Worm (Caenorhabditis elegans) whole organism, young adult: ENCODE measurements around the gene E02H9.6.

Experiments
- C06A6.2 ChIP-seq: fragments of 200-800 bp; sonication (Bioruptor generic); conservative IDR thresholded peaks from 2 replicates; pipeline ENCODE4 v1.3.6; 2022; ENCODE audit warnings: missing genetic modification characterization, missing compliant biosample characterization
- F10E7.11 ChIP-seq: sonication (generic microtip); optimal IDR thresholded peaks from 2 replicates; lab custom pipeline; 2017; ENCODE audit warnings: mild to moderate bottlenecking, missing genetic modification characterization, moderate library complexity, missing compliant biosample characterization
- F23B12.7 ChIP-seq: sonication (generic microtip); optimal IDR thresholded peaks from 2 replicates; lab custom pipeline; 2017; ENCODE audit warnings: missing genetic modification characterization, mild to moderate bottlenecking, missing compliant biosample characterization, antibody characterized with exemption, moderate library complexity; ENCODE audit not compliant: insufficient read depth
- F37B4.10 ChIP-seq: fragments of 200-800 bp; sonication (Bioruptor generic); IDR thresholded peaks from 2 replicates; pipeline ENCODE4 v1.3.6; 2022; ENCODE audit warnings: missing genetic modification characterization, missing compliant biosample characterization
- K11D2.4 ChIP-seq: fragments of 200-800 bp; sonication (Bioruptor generic); IDR thresholded peaks from 2 replicates; pipeline ENCODE4 v1.3.6; 2022; ENCODE audit warnings: missing genetic modification reagents, missing genetic modification characterization, missing compliant biosample characterization
- T26A5.8 ChIP-seq: sonication (generic microtip); optimal IDR thresholded peaks from 2 replicates; lab custom pipeline; 2016; ENCODE audit warnings: missing genetic modification characterization, missing compliant biosample characterization
- Y53G8AR.9 ChIP-seq: fragments of 200-800 bp; sonication (Bioruptor generic); conservative IDR thresholded peaks from 2 replicates; pipeline ENCODE4 v1.3.6; 2022; ENCODE audit warnings: missing genetic modification reagents, missing genetic modification characterization, missing compliant biosample characterization
- Y95B8A.8 ChIP-seq: fragments of 200-800 bp; sonication (Bioruptor generic); IDR thresholded peaks from 2 replicates; pipeline ENCODE4 v1.3.6; 2022; ENCODE audit warnings: missing genetic modification reagents, missing genetic modification characterization, missing compliant biosample characterization
- ama-1 ChIP-seq, 3 experiments: fragments of 150-350 bp in 1 of 3; sonication (generic microtip) in 2 of 3; optimal IDR thresholded peaks; 2 replicates each; lab custom pipeline; 2014 to 2018; ENCODE audit warnings: missing biosample characterization in 2 of 3, missing genetic modification characterization in 2 of 3, missing genetic modification reagents in 2 of 3
- athp-1 ChIP-seq: sonication (generic microtip); optimal IDR thresholded peaks from 2 replicates; lab custom pipeline; 2017; ENCODE audit warnings: mild to moderate bottlenecking, missing genetic modification characterization, missing compliant biosample characterization
- bed-1 ChIP-seq: fragments of 200-800 bp; sonication (Bioruptor generic); IDR thresholded peaks from 2 replicates; pipeline ENCODE4 v1.3.6; 2022; ENCODE audit warnings: missing genetic modification reagents, missing genetic modification characterization, missing compliant biosample characterization
- bed-2 ChIP-seq: fragments of 200-800 bp; sonication (Bioruptor generic); IDR thresholded peaks from 2 replicates; pipeline ENCODE4 v1.3.6; 2022; ENCODE audit warnings: missing genetic modification reagents, missing genetic modification characterization, missing compliant biosample characterization
- ceh-58 ChIP-seq: fragments of 200-800 bp; sonication (Bioruptor generic); IDR thresholded peaks from 2 replicates; pipeline ENCODE4 v1.3.6; 2022; ENCODE audit warnings: missing genetic modification characterization, missing compliant biosample characterization
- ceh-79 ChIP-seq: sonication (generic microtip); optimal IDR thresholded peaks from 2 replicates; lab custom pipeline; 2017; ENCODE audit warnings: mild to moderate bottlenecking, missing genetic modification characterization, missing compliant biosample characterization
- ceh-91 ChIP-seq: fragments of 200-800 bp; sonication (Bioruptor generic); IDR thresholded peaks from 2 replicates; pipeline ENCODE4 v1.3.6; 2022; ENCODE audit warnings: missing genetic modification reagents, missing genetic modification characterization, missing compliant biosample characterization
- chd-7 ChIP-seq: sonication (generic microtip); optimal IDR thresholded peaks from 2 replicates; lab custom pipeline; 2016; ENCODE audit warnings: mild to moderate bottlenecking, missing genetic modification characterization, moderate library complexity, missing compliant biosample characterization
- dox-1 ChIP-seq: fragments of 200-800 bp; sonication (Bioruptor generic); IDR thresholded peaks from 2 replicates; pipeline ENCODE4 v1.3.6; 2022; ENCODE audit warnings: missing genetic modification reagents, missing genetic modification characterization, missing compliant biosample characterization
- egrh-3 ChIP-seq: fragments of 200-800 bp; sonication (Bioruptor generic); IDR thresholded peaks from 2 replicates; pipeline ENCODE4 v1.3.6; 2022; ENCODE audit warnings: missing genetic modification reagents, missing genetic modification characterization, missing compliant biosample characterization
- ekl-4 ChIP-seq: fragments of 200-800 bp; sonication (Bioruptor generic); IDR thresholded peaks from 2 replicates; pipeline ENCODE4 v1.3.6; 2022; ENCODE audit warnings: missing genetic modification reagents, missing genetic modification characterization, missing compliant biosample characterization
- ets-4 ChIP-seq: fragments of 200-800 bp; sonication (Bioruptor generic); optimal IDR thresholded peaks from 2 replicates; lab custom pipeline; 2018; ENCODE audit warnings: mild to moderate bottlenecking, missing genetic modification characterization, missing compliant biosample characterization
- hlh-12 ChIP-seq: sonication (generic microtip); optimal IDR thresholded peaks from 2 replicates; lab custom pipeline; 2016; ENCODE audit warnings: missing genetic modification characterization, missing compliant biosample characterization
- hmg-1.2 ChIP-seq: fragments of 200-800 bp; sonication (Bioruptor generic); IDR thresholded peaks from 2 replicates; pipeline ENCODE4 v1.3.6; 2022; ENCODE audit warnings: missing genetic modification reagents, missing genetic modification characterization, missing compliant biosample characterization
- lin-54 ChIP-seq: fragments of 200-800 bp; sonication (Bioruptor generic); optimal IDR thresholded peaks from 2 replicates; lab custom pipeline; 2018; ENCODE audit warnings: mild to moderate bottlenecking, missing genetic modification characterization, missing compliant biosample characterization
- lir-1 ChIP-seq: fragments of 200-800 bp; sonication (Bioruptor generic); conservative IDR thresholded peaks from 2 replicates; pipeline ENCODE4 v1.3.6; 2022; ENCODE audit warnings: missing genetic modification reagents, missing genetic modification characterization, missing compliant biosample characterization
- mcd-1 ChIP-seq: fragments of 200-800 bp; sonication (Bioruptor generic); IDR thresholded peaks from 2 replicates; pipeline ENCODE4 v1.3.6; 2022; ENCODE audit warnings: missing genetic modification reagents, missing genetic modification characterization, missing compliant biosample characterization
- mes-4 ChIP-seq: sonication (generic microtip); optimal IDR thresholded peaks from 2 replicates; lab custom pipeline; 2016; ENCODE audit warnings: missing genotype, missing genetic modification characterization, missing compliant biosample characterization
- mxl-1 ChIP-seq: sonication (generic microtip); optimal IDR thresholded peaks from 2 replicates; lab custom pipeline; 2016; ENCODE audit warnings: missing genetic modification characterization, missing compliant biosample characterization
- nfya-1 ChIP-seq: sonication (generic microtip); optimal IDR thresholded peaks from 2 replicates; lab custom pipeline; 2017; ENCODE audit warnings: antibody characterized with exemption, missing compliant biosample characterization, missing genetic modification characterization, borderline replicate concordance; ENCODE audit not compliant: insufficient read depth
- nfyb-1 ChIP-seq: fragments of 200-800 bp; sonication (Bioruptor generic); IDR thresholded peaks from 2 replicates; pipeline ENCODE4 v1.3.6; 2022; ENCODE audit warnings: missing genetic modification reagents, missing genetic modification characterization, missing compliant biosample characterization
- nhr-27 ChIP-seq: fragments of 200-800 bp; sonication (Bioruptor generic); optimal IDR thresholded peaks from 2 replicates; lab custom pipeline; 2018; ENCODE audit warnings: mild to moderate bottlenecking, missing genetic modification characterization, moderate library complexity, missing compliant biosample characterization
- rec-8 ChIP-seq, 2 experiments: sonication (generic microtip); optimal IDR thresholded peaks; 2 replicates each; lab custom pipeline; 2016; ENCODE audit warnings: mild to moderate bottlenecking in 2 of 2, missing genetic modification characterization in 2 of 2, missing genetic modification reagents in 2 of 2, missing genotype in 2 of 2, missing biosample characterization in 1 of 2, missing compliant biosample characterization in 1 of 2, moderate library complexity in 1 of 2
- repo-1 ChIP-seq: sonication (generic microtip); optimal IDR thresholded peaks from 2 replicates; lab custom pipeline; 2017; ENCODE audit warnings: mild to moderate bottlenecking, missing genetic modification characterization, missing compliant biosample characterization
- zfh-2 ChIP-seq: fragments of 200-800 bp; sonication (Bioruptor generic); conservative IDR thresholded peaks from 2 replicates; pipeline ENCODE4 v1.3.6; 2022; ENCODE audit warnings: missing genetic modification reagents, missing genetic modification characterization, missing compliant biosample characterization
- zim-3 ChIP-seq: sonication (generic microtip); optimal IDR thresholded peaks from 2 replicates; lab custom pipeline; 2017; ENCODE audit warnings: mild to moderate bottlenecking, missing genetic modification characterization, moderate library complexity, missing compliant biosample characterization
- ztf-26 ChIP-seq: sonication (generic microtip); optimal IDR thresholded peaks from 2 replicates; lab custom pipeline; 2017; ENCODE audit warnings: missing genetic modification characterization, missing compliant biosample characterization

E02H9.6 gene

DNA sequence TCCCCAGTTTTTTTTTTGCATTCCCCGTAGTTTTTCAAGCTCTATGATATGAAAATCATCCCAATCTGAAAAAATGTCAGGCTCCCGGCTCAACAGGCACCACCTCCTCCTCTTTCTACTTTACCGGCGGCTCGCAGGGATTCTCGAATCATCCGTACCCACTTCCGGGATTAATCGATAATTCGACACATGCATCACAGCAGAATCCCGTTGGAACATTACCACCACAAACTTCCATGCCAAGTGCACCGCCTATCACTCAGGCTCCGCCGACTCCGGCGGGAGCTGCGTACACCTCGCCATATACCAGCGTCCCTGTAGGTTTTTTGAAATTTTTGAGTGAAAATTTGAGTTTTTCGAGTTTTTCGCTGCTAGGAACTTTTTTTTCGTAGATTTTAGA lies 14.7 kb upstream of the E02H9.6 start:
- TF ChIP-seq Y53G8AR.9 (GFP tag; lab: Robert Waterston, UW) (no peak), zfh-2 (0 out of 2 replicates have a peak, but pooled peaks have one; percentile 15), rec-8 (tag; optimal IDR thresholded peaks at IDR 0.05; lab: Kevin White, UChicago) (no peak), F23B12.7 (tag; lab: Kevin White, UChicago) (no peak), ceh-58 (0 out of 2 replicates have a peak, but pooled peaks have one; percentile 83)

DNA sequence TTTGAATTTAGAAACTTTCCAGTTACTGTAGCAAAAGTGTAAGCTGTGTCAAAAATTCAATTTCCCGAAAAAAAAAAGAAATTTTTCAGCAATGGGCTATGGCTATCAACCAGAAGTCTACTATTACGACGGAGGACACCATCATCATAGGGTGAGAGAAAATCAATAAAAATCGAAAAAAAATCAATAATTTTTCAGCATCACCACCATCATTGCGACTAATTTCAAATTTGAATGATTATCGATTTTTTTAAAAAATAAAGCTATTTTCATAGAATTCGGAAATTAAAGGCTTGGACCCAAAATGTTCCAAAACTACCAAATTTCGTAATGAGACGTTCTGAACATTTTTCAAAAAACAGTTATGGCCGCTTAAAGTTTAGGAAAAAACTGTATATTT lies 12.3 kb upstream of the E02H9.6 start:
- no peak for TF ChIP-seq C06A6.2 (GFP tag; lab: Robert Waterston, UW)

DNA sequence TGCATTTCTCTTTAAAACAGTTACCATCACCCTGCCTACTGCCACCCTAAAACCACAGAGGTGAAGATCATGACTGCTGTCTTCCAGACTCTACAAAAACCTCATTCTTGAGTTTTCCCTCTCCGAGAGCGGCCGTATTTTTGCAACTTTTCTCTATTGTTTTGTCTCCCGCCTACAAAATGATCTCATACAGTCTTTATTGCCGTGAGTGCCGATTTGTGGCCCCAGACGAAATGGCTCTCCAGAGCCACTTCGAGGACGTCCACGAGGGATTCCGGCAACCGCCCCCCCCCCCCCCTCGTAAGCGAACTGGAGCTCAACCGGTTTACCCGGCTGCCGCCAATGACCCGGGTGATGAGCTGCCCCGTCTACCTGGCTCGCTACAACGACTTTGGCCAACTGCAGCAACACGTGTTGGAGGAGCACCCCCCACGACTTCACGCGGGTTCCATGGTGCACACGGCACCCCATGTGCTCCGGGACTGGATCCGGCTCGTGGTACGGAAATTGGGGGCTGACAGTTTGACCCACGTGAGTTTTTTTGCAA lies 11.0 kb upstream of the E02H9.6 start:
- TF ChIP-seq nfya-1 (tag; lab: Kevin White, UChicago) = no peak
- TF ChIP-seq ceh-91 (GFP tag; lab: Robert Waterston, UW) = no peak
- no peak for TF ChIP-seq ztf-26
- TF ChIP-seq bed-2 (GFP tag; lab: Robert Waterston, UW) = no peak
- TF ChIP-seq zim-3 (tag; lab: Kevin White, UChicago) = peak; percentile 61
- no peak for TF ChIP-seq lin-54 (GFP tag; lab: Kevin White, UChicago)
- TF ChIP-seq hlh-12 (tag; lab: Kevin White, UChicago) = no peak
- peak; percentile 90 for TF ChIP-seq egrh-3
- TF ChIP-seq mes-4 (tag; lab: Kevin White, UChicago) = no peak
- TF ChIP-seq Y95B8A.8 (GFP tag; lab: Robert Waterston, UW) = no peak
- TF ChIP-seq ama-1 (optimal IDR thresholded peaks at IDR 0.05; lab: Kevin White, UChicago) = no peak
- no peak for TF ChIP-seq ama-1 (GFP tag; optimal IDR thresholded peaks at IDR 0.05; lab: Kevin White, UChicago)
- no peak for TF ChIP-seq ets-4 (GFP tag; lab: Kevin White, UChicago)
- TF ChIP-seq ekl-4 (GFP tag; lab: Robert Waterston, UW) = no peak
- no peak for TF ChIP-seq F10E7.11 (tag; lab: Kevin White, UChicago)
- TF ChIP-seq repo-1 (tag; lab: Kevin White, UChicago) = no peak
- TF ChIP-seq K11D2.4 = no peak
- no peak for TF ChIP-seq nhr-27 (tag; lab: Kevin White, UChicago)
- no peak for TF ChIP-seq mxl-1 (tag; lab: Kevin White, UChicago)
- TF ChIP-seq T26A5.8 (tag; lab: Kevin White, UChicago) = no peak
- 0 out of 2 replicates have a peak, but pooled peaks have one; percentile 57 for TF ChIP-seq F37B4.10 (GFP tag; lab: Robert Waterston, UW)
- TF ChIP-seq chd-7 (tag; lab: Kevin White, UChicago) = no peak
- 0 out of 2 replicates have a peak, but pooled peaks have one; percentile 8 for TF ChIP-seq mcd-1 (GFP tag; lab: Robert Waterston, UW)
- TF ChIP-seq nfyb-1 (GFP tag; lab: Robert Waterston, UW) = no peak
- TF ChIP-seq bed-1 (GFP tag; lab: Robert Waterston, UW) = no peak
- TF ChIP-seq lir-1 (GFP tag; lab: Robert Waterston, UW) = no peak
- TF ChIP-seq zfh-2 = peak; percentile 93
- peak; percentile 2 for TF ChIP-seq ceh-79 (tag; lab: Kevin White, UChicago)
- 0 out of 2 replicates have a peak, but pooled peaks have one; percentile 23 for TF ChIP-seq dox-1 (GFP tag; lab: Robert Waterston, UW)

ce11 chrIII:2426122-2426521 lies 9.8 kb upstream of the E02H9.6 start, which contains the start of gene W04B5.8:
W04B5.8 (plus strand) TSS chrIII:2426316.
- TF ChIP-seq athp-1 (tag; lab: Kevin White, UChicago) = no peak
- TF ChIP-seq hmg-1.2 (GFP tag; lab: Robert Waterston, UW) = peak; percentile 76
